Worm (Caenorhabditis elegans) whole organism, dauer: ENCODE measurements around the gene T05C12.9.

Experiments used
- unc-62 ChIP-seq: sonication (generic microtip); optimal IDR thresholded peaks from 2 replicates; lab custom pipeline; 2017; ENCODE audit warnings: missing biosample characterization, missing genetic modification reagents, missing genetic modification characterization

T05C12.9 gene

DNA sequence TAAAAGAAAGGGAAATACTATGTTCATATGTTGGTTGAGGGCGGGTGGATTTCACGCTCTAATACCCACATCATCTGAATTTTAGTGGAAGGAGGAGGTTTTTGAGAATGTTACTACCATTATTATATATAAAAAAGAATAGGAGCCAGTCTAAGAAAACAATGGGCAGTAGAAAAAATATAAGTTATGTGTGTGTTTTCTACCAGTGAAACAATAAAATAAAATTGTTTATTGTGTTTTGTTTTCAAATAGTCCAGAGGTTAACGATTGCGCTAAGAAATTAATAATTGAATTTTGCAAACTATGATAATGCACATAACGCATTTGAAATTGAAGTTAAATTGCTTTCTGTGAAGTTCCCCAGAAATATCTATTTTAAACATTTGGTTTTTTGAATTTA is 16.4 kb upstream of the T05C12.9 start, which contains the start of gene M110.8:
M110.8 (minus strand) TSS at position 101 of the 400 bp plus-strand sequence.
- no peak for TF ChIP-seq unc-62

DNA sequence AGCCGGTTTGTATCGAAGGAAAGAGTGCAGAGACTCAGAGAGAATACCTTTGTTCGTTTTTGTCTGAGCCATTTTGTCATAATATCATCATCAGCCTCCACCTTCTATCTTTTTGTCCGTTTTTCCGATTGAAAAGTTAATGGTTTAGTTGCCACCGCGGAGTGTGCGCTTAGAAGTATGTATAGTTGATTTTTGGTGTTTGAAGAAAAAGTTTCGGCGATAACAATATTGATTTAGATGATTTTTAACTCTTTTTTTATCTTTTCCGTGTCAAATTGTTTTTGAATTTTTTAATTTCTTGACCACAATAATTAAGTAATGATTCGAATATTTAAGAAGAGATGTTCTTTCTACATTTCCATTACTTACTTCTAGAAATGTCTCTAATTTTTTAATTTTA is 12.6 kb upstream of the T05C12.9 start:
- no peak for TF ChIP-seq unc-62

DNA sequence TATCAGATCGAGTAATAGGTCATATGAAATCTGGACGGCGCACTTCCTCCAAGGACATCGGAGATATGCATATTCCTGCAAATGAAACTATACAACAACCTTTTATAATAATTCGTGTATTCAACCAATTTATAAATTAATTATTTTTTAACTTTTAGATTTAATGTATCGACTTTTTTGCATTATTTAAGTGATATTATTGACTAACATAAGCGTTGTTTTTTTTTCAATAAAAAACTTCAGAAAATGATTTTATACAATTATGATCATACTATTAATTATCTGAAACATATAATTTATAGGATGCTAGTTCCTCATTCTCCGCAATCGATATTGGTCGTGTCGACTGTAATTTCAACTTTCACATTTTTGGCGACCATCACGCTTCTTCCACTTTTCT is 11.0 kb upstream of the T05C12.9 start, which contains the start of gene col-76:
col-76 (plus strand) TSS at position 301 of the 400 bp plus-strand sequence.
- TF ChIP-seq unc-62: no peak

DNA sequence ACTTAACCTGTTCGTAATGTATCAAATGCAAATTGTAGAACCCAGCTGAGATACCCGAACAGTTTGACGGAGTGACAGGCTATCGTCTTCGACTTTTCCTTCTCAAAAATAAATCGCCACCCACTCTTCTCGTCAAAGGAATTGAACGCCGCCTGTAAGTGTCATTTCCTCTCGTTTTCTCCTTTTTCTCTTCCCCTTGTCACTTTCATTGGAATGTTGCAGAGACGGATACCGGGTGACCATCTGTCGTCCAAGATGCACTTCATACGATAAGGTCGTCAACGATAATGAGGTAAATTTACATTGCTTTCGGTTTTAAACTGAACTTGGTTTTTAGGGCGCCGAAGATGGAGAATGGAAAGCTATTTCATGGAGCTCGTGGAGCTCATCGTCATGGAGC is 6.8 kb upstream of the T05C12.9 start:
- no peak for TF ChIP-seq unc-62

DNA sequence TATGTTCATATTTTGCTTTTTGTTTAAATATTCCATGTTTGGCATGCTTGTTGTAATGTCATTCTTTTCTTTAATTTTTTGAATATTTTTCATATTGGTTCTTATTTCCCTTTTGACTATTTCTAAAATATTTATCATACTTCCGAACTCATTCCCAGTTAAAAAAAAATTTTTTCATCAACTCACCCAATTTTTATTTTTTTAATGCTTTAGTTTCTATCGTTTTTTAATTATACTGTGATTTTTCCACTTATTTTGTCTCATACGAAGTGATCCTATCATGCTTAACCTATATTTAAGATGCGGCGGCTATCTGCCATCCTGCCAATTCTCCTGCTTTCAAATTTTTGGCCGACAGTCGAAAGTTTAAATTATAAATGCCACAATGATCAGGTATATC is 5.5 kb upstream of the T05C12.9 start, which contains the start of gene qua-1:
qua-1 (plus strand) TSS at position 301 of the 400 bp plus-strand sequence.
- TF ChIP-seq unc-62: no peak

DNA sequence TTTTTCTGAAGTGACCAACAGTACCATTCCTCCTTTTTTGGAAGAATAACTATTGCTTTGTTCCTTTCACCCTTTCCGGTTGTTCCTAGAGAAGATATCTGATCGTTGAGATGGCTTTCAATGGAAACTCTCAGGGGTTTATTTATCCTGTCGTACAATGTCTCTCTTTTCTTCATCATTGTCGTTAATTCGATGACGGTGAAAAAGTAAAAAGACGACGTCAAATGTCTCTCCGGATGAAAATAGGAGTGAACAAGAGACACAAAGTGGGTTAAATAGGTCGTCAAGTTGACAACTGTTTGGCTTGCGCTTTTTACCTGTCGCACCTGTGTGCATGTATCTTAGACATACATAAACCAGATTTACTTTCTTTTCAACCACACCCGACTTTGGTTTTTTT is 896 bp upstream of the T05C12.9 start:
- TF ChIP-seq unc-62: no peak

DNA sequence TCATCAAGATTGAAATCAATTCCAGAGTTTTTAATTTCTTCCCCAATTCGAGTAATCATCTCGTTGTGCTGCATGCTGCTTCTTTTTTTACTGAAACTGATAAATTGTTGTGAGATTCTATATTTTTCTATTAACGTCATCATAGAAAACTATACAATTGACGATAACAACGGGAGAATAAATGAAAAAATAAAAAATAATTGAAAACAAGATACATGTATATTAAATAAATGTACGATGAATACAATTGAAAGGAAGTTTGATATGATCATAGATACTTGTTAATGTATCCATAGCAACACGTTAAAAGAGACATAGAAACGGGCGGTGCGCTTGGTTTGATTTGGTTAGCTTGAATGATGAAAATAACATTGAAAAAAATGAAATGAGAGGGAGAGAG is 2.6 kb downstream of the T05C12.9 start, which contains the start of gene T05C12.8:
T05C12.8 (minus strand) TSS at position 101 of the 400 bp plus-strand sequence.
- TF ChIP-seq unc-62: no peak

DNA sequence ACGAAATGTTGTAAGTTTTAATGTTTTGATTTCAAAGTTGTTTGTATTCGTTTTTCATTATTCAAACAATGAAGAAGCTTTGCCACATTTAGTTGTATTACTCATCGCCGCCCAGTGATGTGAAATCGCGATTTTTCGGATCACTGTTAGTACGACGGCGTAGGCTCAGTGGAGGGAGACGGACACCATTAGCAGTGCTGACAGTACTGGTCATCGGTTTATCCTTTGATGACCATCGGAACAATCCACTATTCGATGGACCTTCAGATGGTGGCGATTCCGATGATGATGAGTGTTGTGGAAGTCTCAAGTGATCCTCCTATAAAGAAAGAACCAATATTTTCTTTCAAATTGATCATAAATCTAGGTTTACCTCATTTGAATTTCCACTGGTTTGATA is 5.5 kb downstream of the T05C12.9 start:
- TF ChIP-seq unc-62: no peak

DNA sequence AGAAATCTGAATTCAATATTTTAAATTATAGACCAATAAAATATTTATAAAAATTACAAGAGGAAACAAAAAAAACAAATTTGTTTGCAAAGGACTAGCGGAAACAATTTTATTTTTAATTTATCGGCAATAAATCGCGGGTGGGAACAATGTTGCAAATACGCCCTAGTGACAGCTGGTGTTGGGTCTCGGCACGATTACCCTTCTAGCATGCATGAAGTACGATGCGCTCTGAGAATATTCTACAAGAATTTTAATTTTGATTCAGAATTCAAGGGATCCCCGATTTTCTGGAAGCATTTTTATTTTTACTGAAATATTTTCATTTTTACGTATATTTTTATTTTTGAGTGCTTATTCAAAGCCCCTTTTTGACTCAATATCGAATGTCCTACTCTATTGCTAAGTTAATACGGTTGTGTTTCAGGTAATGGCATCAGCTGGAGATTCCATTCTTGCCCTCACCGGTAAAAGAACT is 8.0 kb downstream of the T05C12.9 start, which contains the start of the genes mig-5 and cct-1:
mig-5 (minus strand) TSS at position 8 of the 478 bp plus-strand sequence.
cct-1 (plus strand) TSS at position 428 of the 478 bp plus-strand sequence.
- no peak for TF ChIP-seq unc-62

DNA sequence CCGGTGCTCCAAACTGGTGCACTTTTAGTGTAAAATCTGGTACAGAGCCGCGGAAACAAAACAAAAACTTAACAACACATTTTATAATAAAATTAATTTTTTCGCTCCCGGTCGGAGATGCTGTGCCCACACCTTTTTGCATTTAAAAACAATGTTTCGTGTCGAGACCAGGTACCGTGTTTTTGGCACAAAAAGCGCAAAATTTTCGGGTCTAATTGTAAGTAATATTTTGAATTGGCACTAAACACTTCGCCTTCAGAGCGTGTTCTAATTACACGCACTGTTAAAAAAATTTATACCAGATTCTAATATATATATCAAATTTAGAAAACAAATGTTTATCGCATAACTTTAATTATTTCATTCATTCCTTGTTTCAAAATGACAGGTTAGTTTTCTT is 11.6 kb downstream of the T05C12.9 start, which contains the start of gene dylt-3:
dylt-3 (plus strand) TSS at position 301 of the 400 bp plus-strand sequence.
- no peak for TF ChIP-seq unc-62

DNA sequence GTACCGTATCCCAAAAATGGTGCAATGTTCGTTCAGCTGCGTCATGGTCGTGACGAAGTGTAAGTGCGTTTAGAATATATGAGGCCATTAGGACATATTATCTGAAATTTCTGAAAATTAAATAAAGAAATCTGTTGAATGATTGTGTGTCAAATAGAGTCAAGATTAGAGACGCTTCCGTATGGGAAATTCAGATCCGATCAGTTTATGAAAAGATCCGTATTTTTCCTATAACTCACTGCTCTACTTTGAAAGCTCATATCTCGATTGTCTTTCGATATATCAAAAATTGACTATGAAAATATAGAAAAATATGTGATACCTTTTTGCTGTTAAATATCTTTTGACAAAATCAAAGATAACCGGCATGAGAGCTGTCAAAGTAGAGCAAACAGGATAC is 12.7 kb downstream of the T05C12.9 start, which contains the start of gene T05C12.4:
T05C12.4 (minus strand) TSS at position 101 of the 400 bp plus-strand sequence.
- no peak for TF ChIP-seq unc-62

DNA sequence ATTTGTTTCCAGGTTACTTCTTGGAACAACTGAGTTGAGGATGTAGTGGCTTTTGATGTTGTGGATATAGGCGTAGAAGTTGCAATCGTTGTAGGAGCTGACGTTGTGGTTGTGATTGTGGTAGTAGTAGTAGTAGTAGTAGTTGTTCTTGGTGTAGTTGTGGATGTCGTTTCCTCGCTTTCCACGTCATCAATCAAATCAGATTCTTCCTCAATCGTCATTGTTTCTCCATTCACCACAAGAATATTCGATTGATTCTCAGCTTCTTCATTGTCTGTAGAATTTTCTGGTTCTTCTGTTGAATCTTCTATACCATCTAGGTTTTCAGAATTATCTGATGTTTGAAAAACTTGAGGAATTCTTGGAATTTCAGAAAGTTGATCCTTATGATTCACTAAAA is 14.4 kb downstream of the T05C12.9 start:
- TF ChIP-seq unc-62: no peak

DNA sequence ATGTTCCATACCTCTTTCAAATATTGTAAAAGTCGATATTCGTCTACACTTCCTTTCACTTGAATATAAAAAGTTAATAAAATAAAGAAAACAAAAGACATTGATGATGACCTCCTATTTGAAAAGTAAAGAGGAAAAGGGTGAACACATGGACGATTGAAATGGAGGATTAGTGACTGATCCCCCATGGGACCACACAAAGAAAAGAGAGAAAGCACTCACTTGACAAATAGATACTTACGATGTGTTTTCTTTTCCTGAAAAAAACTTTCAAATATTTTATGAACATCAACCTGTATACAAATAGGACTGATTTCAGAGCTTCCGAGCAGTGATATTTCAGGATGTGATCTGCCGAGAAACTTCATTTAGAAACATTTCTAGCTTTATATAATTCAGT is 15.9 kb downstream of the T05C12.9 start, which contains the start of gene acr-14:
acr-14 (minus strand) TSS at position 101 of the 400 bp plus-strand sequence.
- no peak for TF ChIP-seq unc-62

DNA sequence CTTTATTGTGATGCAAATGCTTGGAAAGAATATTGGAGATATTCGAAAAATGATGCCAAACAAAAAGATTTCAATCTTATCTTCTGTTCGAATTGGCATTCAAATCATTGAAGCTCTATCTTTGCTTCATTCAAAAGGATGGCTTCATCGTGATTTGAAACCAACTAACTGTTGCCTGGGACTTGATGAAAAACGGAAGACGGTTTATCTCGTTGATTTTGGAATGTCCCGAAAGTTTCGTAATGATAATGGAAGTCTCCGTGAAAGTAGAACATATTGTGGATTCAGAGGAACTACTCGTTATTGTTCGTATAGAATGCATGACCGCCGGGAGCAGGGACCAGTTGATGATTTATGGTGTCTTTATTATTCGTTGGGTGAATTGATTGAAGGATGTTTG is 18.9 kb downstream of the T05C12.9 start:
- no peak for TF ChIP-seq unc-62

DNA sequence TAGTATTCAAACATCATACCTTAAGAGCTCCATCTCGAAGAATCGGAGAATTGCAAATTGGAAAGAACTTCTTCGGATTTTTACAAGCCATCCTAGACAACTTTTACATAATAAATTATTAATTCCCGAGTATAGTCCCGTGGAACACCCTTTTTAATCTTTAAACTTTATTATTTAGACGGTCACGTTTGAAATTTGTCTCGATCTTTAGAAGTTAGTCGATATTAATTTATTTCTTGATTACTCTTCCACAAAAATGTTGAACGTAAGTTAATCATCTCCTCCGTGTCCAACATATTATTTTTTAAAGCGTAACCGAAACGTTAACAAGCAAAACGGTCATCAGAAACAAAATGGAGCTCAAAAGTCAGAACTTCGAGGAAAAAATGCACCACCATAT is 19.6 kb downstream of the T05C12.9 start, which contains the start of the genes decr-1.3 and T05C12.1:
decr-1.3 (minus strand) TSS at position 101 of the 400 bp plus-strand sequence.
T05C12.1 (plus strand) TSS at position 232 of the 400 bp plus-strand sequence.
- no peak for TF ChIP-seq unc-62

DNA sequence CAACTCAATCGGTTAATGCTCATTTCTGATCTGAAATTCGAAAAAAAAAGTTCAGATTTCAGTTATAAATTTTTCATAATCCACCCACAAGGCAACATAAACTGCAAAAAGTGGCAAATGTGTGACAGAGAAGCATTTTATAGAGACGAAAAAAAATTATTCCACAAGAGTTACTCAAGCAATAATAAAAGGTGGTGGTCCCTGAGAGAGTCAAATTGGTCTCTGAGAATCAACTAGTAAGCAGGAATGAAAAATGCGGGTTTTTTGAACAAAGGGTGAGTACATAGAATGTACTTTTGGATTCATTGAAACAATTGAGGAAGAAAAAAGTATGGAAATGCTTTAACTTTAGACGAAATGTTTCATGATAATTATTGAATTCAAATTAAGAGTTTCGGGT is 22.7 kb downstream of the T05C12.9 start, which contains the start of gene T05C12.11:
T05C12.11 (minus strand) TSS at position 101 of the 400 bp plus-strand sequence.
- TF ChIP-seq unc-62: no peak

DNA sequence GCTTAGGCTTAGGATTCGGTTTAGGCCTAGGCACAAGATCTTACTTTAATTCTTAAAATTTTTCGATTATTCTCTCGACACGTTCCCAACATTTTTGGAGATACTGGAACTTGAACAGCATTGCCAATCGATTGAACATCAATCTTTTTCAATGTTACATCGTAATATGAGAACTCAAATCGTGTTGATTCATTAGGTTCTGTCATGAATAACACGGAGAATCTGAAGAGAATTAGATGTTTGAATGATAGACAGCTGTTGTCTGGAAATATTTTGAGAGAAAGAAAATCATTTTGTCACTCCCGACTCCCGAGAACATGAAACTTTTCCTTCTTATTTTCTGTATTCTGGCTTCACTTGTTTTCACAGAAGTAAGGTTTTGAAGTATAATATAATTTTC is 23.7 kb downstream of the T05C12.9 start, which contains the start of gene T05C12.15:
T05C12.15 (plus strand) TSS at position 301 of the 400 bp plus-strand sequence.
- TF ChIP-seq unc-62: no peak

DNA sequence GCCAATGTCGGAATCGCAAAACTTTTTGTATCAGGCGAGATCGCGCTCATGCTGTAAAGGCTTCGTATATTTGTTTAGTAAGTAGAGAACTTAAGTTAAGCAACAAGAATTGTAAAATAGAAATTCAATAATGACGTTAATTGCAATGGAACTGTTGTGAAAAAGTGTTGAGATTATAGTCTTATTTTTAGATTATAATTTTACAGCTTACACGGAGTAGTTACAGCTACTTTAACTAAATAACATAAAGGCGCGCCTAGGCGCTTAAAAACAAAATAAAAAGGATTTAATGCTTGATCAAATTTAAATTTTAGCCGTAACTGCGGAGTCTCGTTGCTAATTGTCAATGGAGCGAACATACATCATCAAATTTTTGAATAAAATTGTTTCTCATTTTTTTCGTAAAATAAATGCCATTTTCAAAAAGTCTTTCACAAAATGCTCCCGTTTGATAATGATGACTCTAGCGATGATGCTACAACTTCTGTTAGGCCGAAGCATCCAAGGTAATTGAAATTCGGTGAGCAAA is 30.8 kb downstream of the T05C12.9 start, which contains the start of the genes emb-27 and rrf-3:
emb-27 (minus strand) TSS at position 51 of the 529 bp plus-strand sequence.
rrf-3 (plus strand) TSS at position 346 of the 529 bp plus-strand sequence.
- TF ChIP-seq unc-62: no peak
